Worm (Caenorhabditis elegans): ENCODE measurements around the gene nlp-5.

The nlp-5 gene

ce11 chrII:8238155-8238554 is at the start of gene nlp-5:
Gene nlp-5 (plus strand): TSS chrII:8238455.
- TF ChIP-seq attf-5 (GFP tag; optimal IDR thresholded peaks at IDR 0.05) (no peak), madf-10 (tag; optimal IDR thresholded peaks at IDR 0.05) (no peak), ceh-27 (GFP tag; optimal IDR thresholded peaks at IDR 0.05) (no peak), madf-6 (GFP tag; IDR thresholded peaks at IDR 0.05) (no peak), somi-1 (GFP tag; optimal IDR thresholded peaks at IDR 0.05) (no peak), Y56A3A.18 (GFP tag; IDR thresholded peaks at IDR 0.05) (no peak), nhr-90 (tag; optimal IDR thresholded peaks at IDR 0.05) (no peak), cebp-2 (GFP tag; IDR thresholded peaks at IDR 0.05) (no peak), Y53G8AR.9 (GFP tag; conservative IDR thresholded peaks at IDR 0.05) (no peak), snpc-1.1 (tag; optimal IDR thresholded peaks at IDR 0.05; ENCODE audit: insufficient read depth) (no peak), Y79H2A.3 (GFP tag; conservative IDR thresholded peaks at IDR 0.05) (no peak), ceh-58 (GFP tag; IDR thresholded peaks at IDR 0.05) (no peak), ztf-28 (GFP tag; IDR thresholded peaks at IDR 0.05) (no peak), zfh-2 (GFP tag; conservative IDR thresholded peaks at IDR 0.05) (no peak), ceh-91 (GFP tag; IDR thresholded peaks at IDR 0.05) (no peak), chd-7 (tag; optimal IDR thresholded peaks at IDR 0.05) (no peak), unc-62 (GFP tag; optimal IDR thresholded peaks at IDR 0.05) (no peak), lag-1 (GFP tag; IDR thresholded peaks at IDR 0.05) (no peak), ztf-22 (GFP tag; optimal IDR thresholded peaks at IDR 0.05) (no peak)

- TF ChIP-seq C06A6.2 (GFP tag; conservative IDR thresholded peaks at IDR 0.05) (no peak), lin-54 (GFP tag; optimal IDR thresholded peaks at IDR 0.05) (no peak), aptf-3 (GFP tag; IDR thresholded peaks at IDR 0.05) (no peak), hrde-1 (tag; optimal IDR thresholded peaks at IDR 0.05; ENCODE audit: borderline replicate concordance) (no peak), Y56A3A.18 (GFP tag; IDR thresholded peaks at IDR 0.05) (no peak), ceh-100 (GFP tag; IDR thresholded peaks at IDR 0.05) (no peak), let-526 (GFP tag; IDR thresholded peaks at IDR 0.05) (no peak), rcor-1 (GFP tag; IDR thresholded peaks at IDR 0.05) (no peak)
Observed at ce11 chrII:8190455-8190854, 47.8 kb upstream of the nlp-5 start, which contains the start of gene T05C12.8. Gene T05C12.8 (minus strand): TSS chrII:8190555.

DNA sequence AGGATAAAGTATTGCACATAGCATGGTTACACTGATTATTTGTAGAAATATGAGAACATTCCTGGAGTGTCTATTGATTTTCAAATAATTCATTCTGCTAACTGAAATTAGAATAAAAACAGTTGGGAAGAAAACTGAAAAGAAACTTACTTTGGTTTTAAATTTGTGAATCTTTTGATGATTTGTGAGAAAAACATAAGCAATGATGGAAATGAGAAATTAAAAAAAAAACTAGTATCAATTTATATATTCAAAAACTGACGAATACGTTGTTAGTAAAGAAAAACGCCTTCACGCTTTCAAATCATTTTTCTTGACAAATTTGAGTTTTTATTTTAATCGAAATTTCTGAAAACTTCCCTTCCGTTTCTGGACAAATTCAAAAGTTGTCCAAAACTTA is 45.1 kb upstream of the nlp-5 start, which contains the start of gene T05C12.9:
Gene T05C12.9 (minus strand): TSS at position 101 of the 400 bp plus-strand sequence.
- TF ChIP-seq F22D6.2 (tag; optimal IDR thresholded peaks at IDR 0.05) (no peak), madf-6 (GFP tag; IDR thresholded peaks at IDR 0.05) (no peak)

DNA sequence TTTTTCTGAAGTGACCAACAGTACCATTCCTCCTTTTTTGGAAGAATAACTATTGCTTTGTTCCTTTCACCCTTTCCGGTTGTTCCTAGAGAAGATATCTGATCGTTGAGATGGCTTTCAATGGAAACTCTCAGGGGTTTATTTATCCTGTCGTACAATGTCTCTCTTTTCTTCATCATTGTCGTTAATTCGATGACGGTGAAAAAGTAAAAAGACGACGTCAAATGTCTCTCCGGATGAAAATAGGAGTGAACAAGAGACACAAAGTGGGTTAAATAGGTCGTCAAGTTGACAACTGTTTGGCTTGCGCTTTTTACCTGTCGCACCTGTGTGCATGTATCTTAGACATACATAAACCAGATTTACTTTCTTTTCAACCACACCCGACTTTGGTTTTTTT is 44.3 kb upstream of the nlp-5 start:
- TF ChIP-seq ceh-79 (tag; optimal IDR thresholded peaks at IDR 0.05) = no peak
- TF ChIP-seq madf-8 (GFP tag; conservative IDR thresholded peaks at IDR 0.05) = no peak
- TF ChIP-seq nfyb-1 (GFP tag; IDR thresholded peaks at IDR 0.05) = no peak
- TF ChIP-seq zim-3 (tag; optimal IDR thresholded peaks at IDR 0.05) = no peak
- no peak for TF ChIP-seq somi-1 (GFP tag; optimal IDR thresholded peaks at IDR 0.05)
- TF ChIP-seq D2030.7 (GFP tag; IDR thresholded peaks at IDR 0.05) = no peak
- no peak for TF ChIP-seq F57C9.4 (tag; optimal IDR thresholded peaks at IDR 0.05)
- TF ChIP-seq tbp1 (GFP tag; optimal IDR thresholded peaks at IDR 0.05) = no peak
- no peak for TF ChIP-seq nhr-120 (GFP tag; IDR thresholded peaks at IDR 0.05)
- TF ChIP-seq madf-10 (tag; optimal IDR thresholded peaks at IDR 0.05) = no peak
- TF ChIP-seq hsf-1 (GFP tag; IDR thresholded peaks at IDR 0.05) = no peak
- no peak for TF ChIP-seq B0261.1 (tag; optimal IDR thresholded peaks at IDR 0.05)
- no peak for TF ChIP-seq attf-3 (GFP tag; conservative IDR thresholded peaks at IDR 0.05)
- TF ChIP-seq athp-1 (tag; optimal IDR thresholded peaks at IDR 0.05) = no peak
- TF ChIP-seq attf-6 (GFP tag; IDR thresholded peaks at IDR 0.05) = no peak
- no peak for TF ChIP-seq B0035.1 (tag; optimal IDR thresholded peaks at IDR 0.05)
- TF ChIP-seq cebp-1 (GFP tag; IDR thresholded peaks at IDR 0.05) = no peak
- no peak for TF ChIP-seq cebp-1 (tag; optimal IDR thresholded peaks at IDR 0.05)
- no peak for TF ChIP-seq dpff-1 (tag; optimal IDR thresholded peaks at IDR 0.05)
- TF ChIP-seq pbrm-1 (GFP tag; IDR thresholded peaks at IDR 0.05) = no peak

Measured in whole organism, young adult.